Worm (Caenorhabditis elegans) whole organism, young adult: Measurements from ENCODE around the gene srx-120.

Source experiments
- B0261.1 ChIP-seq: sonication (generic microtip); optimal IDR thresholded peaks from 2 replicates; lab custom pipeline; 2016; ENCODE audit warnings: mild to moderate bottlenecking, missing genetic modification characterization, moderate library complexity, missing compliant biosample characterization
- C06A6.2 ChIP-seq: fragments of 200-800 bp; sonication (Bioruptor generic); conservative IDR thresholded peaks from 2 replicates; pipeline ENCODE4 v1.3.6; 2022; ENCODE audit warnings: missing genetic modification characterization, missing compliant biosample characterization
- C17E4.6 ChIP-seq: fragments of 200-800 bp; sonication (Bioruptor generic); IDR thresholded peaks from 2 replicates; pipeline ENCODE4 v1.3.6; 2022; ENCODE audit warnings: missing genetic modification reagents, missing genetic modification characterization, missing compliant biosample characterization
- F10E7.11 ChIP-seq: sonication (generic microtip); optimal IDR thresholded peaks from 2 replicates; lab custom pipeline; 2017; ENCODE audit warnings: mild to moderate bottlenecking, missing genetic modification characterization, moderate library complexity, missing compliant biosample characterization
- F49E8.2 ChIP-seq: sonication (generic microtip); optimal IDR thresholded peaks from 3 replicates; lab custom pipeline; 2017; ENCODE audit warnings: missing genetic modification characterization, mild to moderate bottlenecking, missing compliant biosample characterization, antibody characterized with exemption, moderate library complexity; ENCODE audit not compliant: insufficient read depth
- F57A8.1 ChIP-seq: fragments of 200-800 bp; sonication (Bioruptor generic); optimal IDR thresholded peaks from 2 replicates; lab custom pipeline; 2018; ENCODE audit warnings: mild to moderate bottlenecking, missing genetic modification characterization, moderate library complexity, missing compliant biosample characterization
- K11D2.4 ChIP-seq: fragments of 200-800 bp; sonication (Bioruptor generic); IDR thresholded peaks from 2 replicates; pipeline ENCODE4 v1.3.6; 2022; ENCODE audit warnings: missing genetic modification reagents, missing genetic modification characterization, missing compliant biosample characterization
- K12H6.12 ChIP-seq: fragments of 200-800 bp; sonication (Bioruptor generic); optimal IDR thresholded peaks from 2 replicates; lab custom pipeline; 2018; ENCODE audit warnings: mild to moderate bottlenecking, missing genetic modification characterization, missing compliant biosample characterization
- Y53G8AR.9 ChIP-seq: fragments of 200-800 bp; sonication (Bioruptor generic); conservative IDR thresholded peaks from 2 replicates; pipeline ENCODE4 v1.3.6; 2022; ENCODE audit warnings: missing genetic modification reagents, missing genetic modification characterization, missing compliant biosample characterization
- Y67H2A.10 ChIP-seq: fragments of 200-800 bp; sonication (Bioruptor generic); conservative IDR thresholded peaks from 2 replicates; pipeline ENCODE4 v1.3.6; 2022; ENCODE audit warnings: missing genetic modification reagents, missing genetic modification characterization, missing compliant biosample characterization
- ama-1 ChIP-seq, 3 experiments: fragments of 150-350 bp in 1 of 3; sonication (generic microtip) in 2 of 3; optimal IDR thresholded peaks; 2 replicates each; lab custom pipeline; 2014 to 2018; ENCODE audit warnings: missing biosample characterization in 2 of 3, missing genetic modification characterization in 2 of 3, missing genetic modification reagents in 2 of 3
- aptf-2 ChIP-seq: fragments of 200-800 bp; sonication (Bioruptor generic); conservative IDR thresholded peaks from 2 replicates; pipeline ENCODE4 v1.3.6; 2022; ENCODE audit warnings: missing genetic modification reagents, missing genetic modification characterization, missing compliant biosample characterization
- atf-7 ChIP-seq: sonication (generic microtip); optimal IDR thresholded peaks from 2 replicates; lab custom pipeline; 2017; ENCODE audit warnings: mild to moderate bottlenecking, missing genetic modification characterization, missing compliant biosample characterization
- bed-1 ChIP-seq: fragments of 200-800 bp; sonication (Bioruptor generic); IDR thresholded peaks from 2 replicates; pipeline ENCODE4 v1.3.6; 2022; ENCODE audit warnings: missing genetic modification reagents, missing genetic modification characterization, missing compliant biosample characterization
- bed-2 ChIP-seq: fragments of 200-800 bp; sonication (Bioruptor generic); IDR thresholded peaks from 2 replicates; pipeline ENCODE4 v1.3.6; 2022; ENCODE audit warnings: missing genetic modification reagents, missing genetic modification characterization, missing compliant biosample characterization
- ccch-3 ChIP-seq: fragments of 200-800 bp; sonication (Bioruptor generic); optimal IDR thresholded peaks from 2 replicates; lab custom pipeline; 2018; ENCODE audit warnings: mild to moderate bottlenecking, missing genetic modification characterization, missing compliant biosample characterization
- ceh-100 ChIP-seq: fragments of 200-800 bp; sonication (Bioruptor generic); IDR thresholded peaks from 2 replicates; pipeline ENCODE4 v1.3.6; 2022; ENCODE audit warnings: missing genetic modification reagents, missing genetic modification characterization, missing compliant biosample characterization
- ceh-40 ChIP-seq: fragments of 200-800 bp; sonication (Bioruptor generic); IDR thresholded peaks from 2 replicates; pipeline ENCODE4 v1.3.6; 2022; ENCODE audit warnings: missing genetic modification characterization, missing compliant biosample characterization
- ceh-58 ChIP-seq: fragments of 200-800 bp; sonication (Bioruptor generic); IDR thresholded peaks from 2 replicates; pipeline ENCODE4 v1.3.6; 2022; ENCODE audit warnings: missing genetic modification characterization, missing compliant biosample characterization
- die-1 ChIP-seq: sonication (generic microtip); optimal IDR thresholded peaks from 2 replicates; lab custom pipeline; 2016; ENCODE audit warnings: missing genotype, mild to moderate bottlenecking, missing genetic modification characterization, missing compliant biosample characterization
- dox-1 ChIP-seq: fragments of 200-800 bp; sonication (Bioruptor generic); IDR thresholded peaks from 2 replicates; pipeline ENCODE4 v1.3.6; 2022; ENCODE audit warnings: missing genetic modification reagents, missing genetic modification characterization, missing compliant biosample characterization
- efl-1 ChIP-seq: fragments of 150-350 bp; optimal IDR thresholded peaks from 2 replicates; lab custom pipeline; 2014; ENCODE audit warnings: missing biosample characterization, missing genetic modification reagents, missing genetic modification characterization
- egl-18 ChIP-seq: fragments of 200-800 bp; sonication (Bioruptor generic); IDR thresholded peaks from 2 replicates; pipeline ENCODE4 v1.3.6; 2022; ENCODE audit warnings: missing genetic modification reagents, missing genetic modification characterization, missing compliant biosample characterization
- fkh-3 ChIP-seq: sonication (generic microtip); optimal IDR thresholded peaks from 2 replicates; lab custom pipeline; 2016; ENCODE audit warnings: mild to moderate bottlenecking, missing genetic modification characterization, missing compliant biosample characterization
- hmg-1.2 ChIP-seq: fragments of 200-800 bp; sonication (Bioruptor generic); IDR thresholded peaks from 2 replicates; pipeline ENCODE4 v1.3.6; 2022; ENCODE audit warnings: missing genetic modification reagents, missing genetic modification characterization, missing compliant biosample characterization
- hmg-20 ChIP-seq: fragments of 200-800 bp; sonication (Bioruptor generic); IDR thresholded peaks from 2 replicates; pipeline ENCODE4 v1.3.6; 2022; ENCODE audit warnings: missing genetic modification reagents, missing genetic modification characterization, missing compliant biosample characterization
- hsf-1 ChIP-seq: fragments of 200-800 bp; sonication (Bioruptor generic); IDR thresholded peaks from 2 replicates; pipeline ENCODE4 v1.3.6; 2022; ENCODE audit warnings: missing genetic modification reagents, missing genetic modification characterization, missing compliant biosample characterization
- lag-1 ChIP-seq: fragments of 200-800 bp; sonication (Bioruptor generic); IDR thresholded peaks from 2 replicates; pipeline ENCODE4 v1.3.6; 2022; ENCODE audit warnings: missing genetic modification reagents, missing genetic modification characterization, missing compliant biosample characterization
- let-607 ChIP-seq, 2 experiments: fragments of 200-800 bp in 1 of 2; sonication (Bioruptor generic) in 1 of 2; sonication (generic microtip) in 1 of 2; optimal IDR thresholded peaks; 2 replicates each; lab custom pipeline; 2016 to 2018; ENCODE audit warnings: mild to moderate bottlenecking in 2 of 2, missing compliant biosample characterization in 2 of 2, missing genetic modification characterization in 2 of 2, moderate library complexity in 2 of 2, missing genotype in 1 of 2
- lin-26 ChIP-seq: fragments of 200-800 bp; sonication (Bioruptor generic); IDR thresholded peaks from 2 replicates; pipeline ENCODE4 v1.3.6; 2022; ENCODE audit warnings: missing genetic modification reagents, missing genetic modification characterization, missing compliant biosample characterization
- lin-54 ChIP-seq: fragments of 200-800 bp; sonication (Bioruptor generic); optimal IDR thresholded peaks from 2 replicates; lab custom pipeline; 2018; ENCODE audit warnings: mild to moderate bottlenecking, missing genetic modification characterization, missing compliant biosample characterization
- lsl-1 ChIP-seq: fragments of 200-800 bp; sonication (Bioruptor generic); optimal IDR thresholded peaks from 2 replicates; lab custom pipeline; 2018; ENCODE audit warnings: mild to moderate bottlenecking, missing genetic modification characterization, moderate library complexity, missing compliant biosample characterization
- madf-10 ChIP-seq: sonication (generic microtip); optimal IDR thresholded peaks from 2 replicates; lab custom pipeline; 2016; ENCODE audit warnings: mild to moderate bottlenecking, missing genetic modification characterization, missing compliant biosample characterization
- madf-8 ChIP-seq: fragments of 200-800 bp; sonication (Bioruptor generic); conservative IDR thresholded peaks from 2 replicates; pipeline ENCODE4 v1.3.6; 2022; ENCODE audit warnings: missing genetic modification reagents, missing genetic modification characterization, missing compliant biosample characterization
- mes-4 ChIP-seq: sonication (generic microtip); optimal IDR thresholded peaks from 2 replicates; lab custom pipeline; 2016; ENCODE audit warnings: missing genotype, missing genetic modification characterization, missing compliant biosample characterization
- nfya-1 ChIP-seq: sonication (generic microtip); optimal IDR thresholded peaks from 2 replicates; lab custom pipeline; 2017; ENCODE audit warnings: antibody characterized with exemption, missing compliant biosample characterization, missing genetic modification characterization, borderline replicate concordance; ENCODE audit not compliant: insufficient read depth
- nfyb-1 ChIP-seq: fragments of 200-800 bp; sonication (Bioruptor generic); IDR thresholded peaks from 2 replicates; pipeline ENCODE4 v1.3.6; 2022; ENCODE audit warnings: missing genetic modification reagents, missing genetic modification characterization, missing compliant biosample characterization
- pha-4 ChIP-seq: fragments of 150-350 bp; sonication (generic microtip); optimal IDR thresholded peaks from 2 replicates; lab custom pipeline; 2014; ENCODE audit warnings: missing biosample characterization, missing genetic modification reagents, missing genetic modification characterization
- rcor-1 ChIP-seq: fragments of 200-800 bp; sonication (Bioruptor generic); IDR thresholded peaks from 2 replicates; pipeline ENCODE4 v1.3.6; 2022; ENCODE audit warnings: missing genetic modification reagents, missing genetic modification characterization, missing compliant biosample characterization
- sdz-38 ChIP-seq: sonication (generic microtip); optimal IDR thresholded peaks from 2 replicates; lab custom pipeline; 2016; ENCODE audit warnings: missing genotype, missing genetic modification characterization, missing compliant biosample characterization
- snpc-3.4 ChIP-seq: sonication (generic microtip); optimal IDR thresholded peaks from 2 replicates; lab custom pipeline; 2017; ENCODE audit warnings: missing genetic modification characterization, mild to moderate bottlenecking, missing compliant biosample characterization, antibody characterized with exemption, moderate library complexity, missing genotype, missing genetic modification reagents
- snpc-4 ChIP-seq, 5 experiments: fragments of 150-350 bp in 1 of 5; sonication (generic microtip) in 4 of 5; optimal IDR thresholded peaks; 2 replicates each; lab custom pipeline; 2014 to 2018; ENCODE audit warnings: missing genetic modification characterization in 5 of 5, missing biosample characterization in 3 of 5, antibody characterized with exemption in 2 of 5, mild to moderate bottlenecking in 2 of 5, missing compliant biosample characterization in 2 of 5, missing genotype in 2 of 5, moderate library complexity in 2 of 5, missing genetic modification reagents in 1 of 5
- sptf-2 ChIP-seq: fragments of 200-800 bp; sonication (Bioruptor generic); optimal IDR thresholded peaks from 2 replicates; lab custom pipeline; 2018; ENCODE audit warnings: mild to moderate bottlenecking, missing genetic modification characterization, missing compliant biosample characterization
- tbp1 ChIP-seq: fragments of 200-800 bp; sonication (Bioruptor generic); optimal IDR thresholded peaks from 2 replicates; lab custom pipeline; 2018; ENCODE audit warnings: mild to moderate bottlenecking, missing genetic modification characterization, missing compliant biosample characterization
- ztf-22 ChIP-seq: fragments of 200-800 bp; sonication (Bioruptor generic); optimal IDR thresholded peaks from 2 replicates; lab custom pipeline; 2018; ENCODE audit warnings: mild to moderate bottlenecking, missing genetic modification characterization, moderate library complexity, missing compliant biosample characterization
- ztf-25 ChIP-seq: fragments of 200-800 bp; sonication (Bioruptor generic); IDR thresholded peaks from 2 replicates; pipeline ENCODE4 v1.3.6; 2022; ENCODE audit warnings: missing genetic modification reagents, missing genetic modification characterization, missing compliant biosample characterization
- ztf-28 ChIP-seq: fragments of 200-800 bp; sonication (Bioruptor generic); IDR thresholded peaks from 2 replicates; pipeline ENCODE4 v1.3.6; 2022; ENCODE audit warnings: missing genetic modification reagents, missing genetic modification characterization, missing compliant biosample characterization

The srx-120 gene

DNA sequence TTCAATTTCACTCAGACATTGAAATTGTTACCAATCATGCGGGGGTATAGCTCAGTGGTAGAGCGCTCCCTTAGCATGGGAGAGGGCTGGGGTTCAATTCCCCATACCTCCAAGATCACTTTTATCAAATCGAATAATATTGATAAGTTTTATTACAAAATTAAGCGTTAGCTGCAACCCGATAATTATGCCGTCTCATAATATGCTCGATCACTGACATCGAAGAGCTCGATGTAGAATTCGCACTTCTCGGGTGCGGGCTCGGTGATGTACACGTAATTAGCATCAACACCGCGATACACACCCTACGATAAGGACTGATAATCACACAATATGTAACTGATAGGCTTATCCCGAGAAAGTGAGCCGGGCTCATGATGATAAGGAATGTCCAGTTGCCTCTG, 11.5 kb downstream of the srx-120 start (continued):
- no peak for TF ChIP-seq ccch-3
- TF ChIP-seq nfya-1 = no peak
- peak; percentile 84 for TF ChIP-seq tbp1 (GFP tag; lab: Kevin White, UChicago)
- TF ChIP-seq lin-54 (GFP tag; lab: Kevin White, UChicago) = peak; percentile 1
- no peak for TF ChIP-seq ama-1 (optimal IDR thresholded peaks at IDR 0.05; lab: Kevin White, UChicago)
- no peak for TF ChIP-seq ama-1 (GFP tag; optimal IDR thresholded peaks at IDR 0.05; lab: Kevin White, UChicago)
- peak; percentile 54 for TF ChIP-seq snpc-3.4 (tag; lab: Kevin White, UChicago)
- no peak for TF ChIP-seq ceh-40 (GFP tag; lab: Robert Waterston, UW)
- TF ChIP-seq lsl-1 (GFP tag; lab: Kevin White, UChicago) = no peak
- no peak for TF ChIP-seq bed-2 (GFP tag; lab: Robert Waterston, UW)
- TF ChIP-seq C06A6.2 = no peak
- TF ChIP-seq rcor-1 (GFP tag; lab: Robert Waterston, UW) = 0 out of 2 replicates have a peak, but pooled peaks have one; percentile 34
- peak; percentile 36; the same call in 1 of the 2 replicates for TF ChIP-seq ztf-25 (GFP tag; lab: Robert Waterston, UW)
- TF ChIP-seq sptf-2 = no peak
- TF ChIP-seq let-607 (tag; optimal IDR thresholded peaks at IDR 0.05; lab: Kevin White, UChicago) = no peak
- TF ChIP-seq ztf-28 (GFP tag; lab: Robert Waterston, UW) = no peak
- TF ChIP-seq F57A8.1 (GFP tag; lab: Kevin White, UChicago) = peak; percentile 56
- peak; percentile 40 for TF ChIP-seq snpc-4 (GFP tag; optimal IDR thresholded peaks at IDR 0.05; lab: Kevin White, UChicago)
- peak in 1 of 4 experiments; percentile 30 for TF ChIP-seq snpc-4 (tag; optimal IDR thresholded peaks at IDR 0.05; lab: Kevin White, UChicago)
- no peak for TF ChIP-seq pha-4 (tag; lab: Kevin White, UChicago)
- peak; percentile 21 for TF ChIP-seq efl-1
- no peak for TF ChIP-seq ceh-58 (GFP tag; lab: Robert Waterston, UW)
- peak; percentile 48 for TF ChIP-seq hmg-1.2 (GFP tag; lab: Robert Waterston, UW)
- peak; percentile 90 for TF ChIP-seq lin-26 (GFP tag; lab: Robert Waterston, UW)
- peak; percentile 57; the same call in 1 of the 2 replicates for TF ChIP-seq dox-1 (GFP tag; lab: Robert Waterston, UW)
- no peak for TF ChIP-seq K12H6.12
- TF ChIP-seq ztf-22 (GFP tag; lab: Kevin White, UChicago) = no peak
- TF ChIP-seq madf-10 (tag; lab: Kevin White, UChicago) = peak; percentile 37
- TF ChIP-seq die-1 (tag; lab: Kevin White, UChicago) = peak; percentile 69
- TF ChIP-seq bed-1 (GFP tag; lab: Robert Waterston, UW) = no peak
- TF ChIP-seq F10E7.11 (tag; lab: Kevin White, UChicago) = no peak
- TF ChIP-seq Y67H2A.10 (GFP tag; lab: Robert Waterston, UW) = no peak
- TF ChIP-seq lag-1 (GFP tag; lab: Robert Waterston, UW) = no peak
- TF ChIP-seq Y53G8AR.9 (GFP tag; lab: Robert Waterston, UW) = no peak
- peak; percentile 11 for TF ChIP-seq F49E8.2
- TF ChIP-seq nfyb-1 (GFP tag; lab: Robert Waterston, UW) = peak; percentile 72
- peak; percentile 27 for TF ChIP-seq fkh-3
- no peak for TF ChIP-seq sdz-38 (tag; lab: Kevin White, UChicago)
- TF ChIP-seq mes-4 = peak; percentile 39
- TF ChIP-seq C17E4.6 (GFP tag; lab: Robert Waterston, UW) = no peak
- TF ChIP-seq K11D2.4 = no peak
- TF ChIP-seq B0261.1 (tag; lab: Kevin White, UChicago) = peak; percentile 68
- TF ChIP-seq aptf-2 (GFP tag; lab: Robert Waterston, UW) = no peak
- TF ChIP-seq hsf-1 (GFP tag; lab: Robert Waterston, UW) = no peak
- no peak for TF ChIP-seq madf-8 (GFP tag; lab: Robert Waterston, UW)
- TF ChIP-seq atf-7 (tag; lab: Kevin White, UChicago) = peak; percentile 20
- TF ChIP-seq ceh-100 (GFP tag; lab: Robert Waterston, UW) = 0 out of 2 replicates have a peak, but pooled peaks have one; percentile 24
- TF ChIP-seq hmg-20 (GFP tag; lab: Robert Waterston, UW) = no peak
- no peak for TF ChIP-seq egl-18 (GFP tag; lab: Robert Waterston, UW)
